Fruit fly (Drosophila melanogaster) whole organism, embryonic: ENCODE measurements around the gene DnaJ-H.

Experiments
- Atf6 ChIP-seq: fragments of 200-800 bp; sonication (Bioruptor generic); IDR thresholded peaks from 2 replicates; pipeline ENCODE4 v1.3.6; 2022; ENCODE audit warnings: missing biosample characterization, missing genetic modification characterization
- CG10274 ChIP-seq: fragments of 200-800 bp; sonication (Bioruptor generic); optimal IDR thresholded peaks from 3 replicates; lab custom pipeline; 2017; ENCODE audit warnings: missing biosample characterization, mild to moderate bottlenecking, missing genetic modification characterization
- CG10366 ChIP-seq: fragments of 200-800 bp; sonication (Bioruptor generic); IDR thresholded peaks from 2 replicates; pipeline ENCODE4 v1.3.6; 2022; ENCODE audit warnings: missing biosample characterization, missing genetic modification characterization
- CG10462 ChIP-seq: fragments of 200-800 bp; sonication (Bioruptor generic); optimal IDR thresholded peaks from 2 replicates; lab custom pipeline; 2016; ENCODE audit warnings: missing biosample characterization, missing genetic modification characterization
- CG11504 ChIP-seq: fragments of 200-800 bp; sonication (Bioruptor generic); optimal IDR thresholded peaks from 3 replicates; lab custom pipeline; 2019; ENCODE audit warnings: missing biosample characterization, mild to moderate bottlenecking, missing genetic modification characterization, moderate library complexity
- CG11695 ChIP-seq: fragments of 200-800 bp; sonication (Bioruptor generic); IDR thresholded peaks from 3 replicates; pipeline ENCODE4 v1.3.6; 2022; ENCODE audit warnings: missing biosample characterization, missing genetic modification characterization
- CG15269 ChIP-seq: fragments of 200-800 bp; sonication (Bioruptor generic); optimal IDR thresholded peaks from 2 replicates; lab custom pipeline; 2018; ENCODE audit warnings: missing biosample characterization, mild to moderate bottlenecking, missing genetic modification characterization, moderate library complexity
- CG1603 ChIP-seq: fragments of 200-800 bp; sonication (Bioruptor generic); optimal IDR thresholded peaks from 2 replicates; lab custom pipeline; 2019; ENCODE audit warnings: missing biosample characterization, mild to moderate bottlenecking, missing genetic modification characterization, moderate library complexity
- CG17328 ChIP-seq: fragments of 200-800 bp; sonication (Bioruptor generic); IDR thresholded peaks from 2 replicates; pipeline ENCODE4 v1.3.6; 2022; ENCODE audit warnings: missing biosample characterization, missing genetic modification characterization
- CG17385 ChIP-seq: fragments of 200-800 bp; sonication (Bioruptor generic); optimal IDR thresholded peaks from 3 replicates; lab custom pipeline; 2018; ENCODE audit warnings: missing biosample characterization, mild to moderate bottlenecking, missing genetic modification characterization
- CG31441 ChIP-seq: fragments of 200-800 bp; sonication (Bioruptor generic); IDR thresholded peaks from 2 replicates; pipeline ENCODE4 v1.3.6; 2022; ENCODE audit warnings: missing biosample characterization, missing genetic modification characterization
- CG32772 ChIP-seq: fragments of 200-800 bp; sonication (Bioruptor generic); IDR thresholded peaks from 2 replicates; pipeline ENCODE4 v1.3.6; 2022; ENCODE audit warnings: missing biosample characterization, missing genetic modification characterization
- CG33557 ChIP-seq: fragments of 200-800 bp; sonication (Bioruptor generic); optimal IDR thresholded peaks from 2 replicates; lab custom pipeline; 2019; ENCODE audit warnings: missing biosample characterization, mild to moderate bottlenecking, missing genetic modification characterization, moderate library complexity
- CG34224 ChIP-seq: fragments of 200-800 bp; sonication (Bioruptor generic); IDR thresholded peaks from 3 replicates; pipeline ENCODE4 v1.3.6; 2022; ENCODE audit warnings: missing biosample characterization, missing genetic modification characterization; ENCODE audit not compliant: partially characterized antibody
- CG34422 ChIP-seq: fragments of 200-800 bp; sonication (Bioruptor generic); IDR thresholded peaks from 3 replicates; pipeline ENCODE4 v1.3.6; 2022; ENCODE audit warnings: missing biosample characterization, missing genetic modification characterization
- CG4820 ChIP-seq: fragments of 200-800 bp; sonication (Bioruptor generic); optimal IDR thresholded peaks from 3 replicates; lab custom pipeline; 2016; ENCODE audit warnings: missing biosample characterization, missing genetic modification characterization
- CG6254 ChIP-seq: fragments of 200-800 bp; sonication (Bioruptor generic); optimal IDR thresholded peaks from 3 replicates; lab custom pipeline; 2017; ENCODE audit warnings: mild to moderate bottlenecking, missing biosample characterization, missing genetic modification reagents, missing genetic modification characterization
- CG7357 ChIP-seq: fragments of 200-800 bp; sonication (Bioruptor generic); IDR thresholded peaks from 3 replicates; pipeline ENCODE4 v1.3.6; 2022; ENCODE audit warnings: missing biosample characterization, missing genetic modification characterization
- CG8765 ChIP-seq: fragments of 200-800 bp; sonication (Bioruptor generic); IDR thresholded peaks from 2 replicates; pipeline ENCODE4 v1.3.6; 2022; ENCODE audit warnings: missing biosample characterization, missing genetic modification characterization
- CG8924 ChIP-seq: fragments of 200-800 bp; optimal IDR thresholded peaks from 3 replicates; lab custom pipeline; 2019; ENCODE audit warnings: missing biosample characterization, mild to moderate bottlenecking, missing genetic modification characterization, moderate library complexity
- Ets97D ChIP-seq: fragments of 200-800 bp; sonication (Bioruptor generic); optimal IDR thresholded peaks from 3 replicates; lab custom pipeline; 2016; ENCODE audit warnings: missing biosample characterization, missing genetic modification characterization
- GATAe ChIP-seq: fragments of 200-800 bp; sonication (Bioruptor generic); conservative IDR thresholded peaks from 2 replicates; pipeline ENCODE4 v1.3.6; 2022; ENCODE audit warnings: missing biosample characterization, missing genetic modification characterization
- HHEX ChIP-seq: fragments of 200-800 bp; sonication (Bioruptor generic); optimal IDR thresholded peaks from 3 replicates; lab custom pipeline; 2017; ENCODE audit warnings: missing biosample characterization, mild to moderate bottlenecking, missing genetic modification characterization, missing genetic modification reagents
- HLH54F ChIP-seq: fragments of 200-800 bp; sonication (Bioruptor generic); optimal IDR thresholded peaks from 3 replicates; lab custom pipeline; 2016; ENCODE audit warnings: missing biosample characterization, missing genetic modification characterization
- Hmx ChIP-seq: fragments of 200-800 bp; sonication (Bioruptor generic); optimal IDR thresholded peaks from 2 replicates; lab custom pipeline; 2016; ENCODE audit warnings: missing biosample characterization, missing genetic modification characterization
- Hr51 ChIP-seq, 2 experiments: fragments of 200-800 bp; sonication (Bioruptor generic); optimal IDR thresholded peaks; 2 replicates in 1 of 2; 3 replicates in 1 of 2; lab custom pipeline; 2016 to 2018; ENCODE audit warnings: missing biosample characterization in 2 of 2, missing genetic modification characterization in 2 of 2, mild to moderate bottlenecking in 1 of 2, moderate library complexity in 1 of 2
- Meics ChIP-seq: fragments of 200-800 bp; sonication (Bioruptor generic); optimal IDR thresholded peaks from 2 replicates; lab custom pipeline; 2017; ENCODE audit warnings: missing biosample characterization, mild to moderate bottlenecking, missing genetic modification characterization
- Mes4 ChIP-seq: fragments of 200-800 bp; sonication (Bioruptor generic); optimal IDR thresholded peaks from 2 replicates; lab custom pipeline; 2016; ENCODE audit warnings: missing biosample characterization, missing genetic modification characterization
- Taf1 ChIP-seq: fragments of 200-800 bp; sonication (Bioruptor generic); IDR thresholded peaks from 2 replicates; pipeline ENCODE4 v1.3.6; 2022; ENCODE audit warnings: missing biosample characterization, missing genetic modification characterization
- ac ChIP-seq: fragments of 200-800 bp; sonication (Bioruptor generic); optimal IDR thresholded peaks from 3 replicates; lab custom pipeline; 2017; ENCODE audit warnings: missing biosample characterization, mild to moderate bottlenecking, missing genetic modification characterization
- aop ChIP-seq: fragments of 200-800 bp; sonication (Bioruptor generic); IDR thresholded peaks from 2 replicates; pipeline ENCODE4 v1.3.6; 2022; ENCODE audit warnings: missing biosample characterization, missing genetic modification characterization
- ara ChIP-seq: fragments of 200-800 bp; sonication (Bioruptor generic); IDR thresholded peaks from 2 replicates; pipeline ENCODE4 v1.3.6; 2022; ENCODE audit warnings: missing biosample characterization, missing genetic modification characterization
- bab2 ChIP-seq: fragments of 200-800 bp; sonication (Bioruptor generic); optimal IDR thresholded peaks from 2 replicates; lab custom pipeline; 2016; ENCODE audit warnings: missing biosample characterization, missing genetic modification characterization
- cad ChIP-seq: fragments of >200 bp; optimal IDR thresholded peaks from 2 replicates; lab custom pipeline; 2017; ENCODE audit warnings: missing biosample characterization, missing genetic modification characterization
- dpn ChIP-seq, 2 experiments: fragments of 200-800 bp; sonication (Bioruptor generic); optimal IDR thresholded peaks; 3 replicates each; lab custom pipeline; 2016; ENCODE audit warnings: missing biosample characterization in 2 of 2, missing genetic modification characterization in 2 of 2
- esg ChIP-seq: fragments of 200-800 bp; sonication (Bioruptor generic); conservative IDR thresholded peaks from 2 replicates; pipeline ENCODE4 v1.3.6; 2022; ENCODE audit warnings: missing biosample characterization, missing genetic modification characterization
- fd3F ChIP-seq: fragments of 200-800 bp; sonication (Bioruptor generic); optimal IDR thresholded peaks from 2 replicates; lab custom pipeline; 2018; ENCODE audit warnings: missing biosample characterization, mild to moderate bottlenecking, missing genetic modification characterization, moderate library complexity
- fd96Cb ChIP-seq: fragments of 200-800 bp; sonication (Bioruptor generic); optimal IDR thresholded peaks from 2 replicates; lab custom pipeline; 2018; ENCODE audit warnings: missing biosample characterization, mild to moderate bottlenecking, missing genetic modification characterization, moderate library complexity
- fru ChIP-seq: fragments of >200 bp; optimal IDR thresholded peaks from 2 replicates; lab custom pipeline; 2017
- ftz-f1 ChIP-seq: fragments of 200-800 bp; sonication (Bioruptor generic); optimal IDR thresholded peaks from 2 replicates; lab custom pipeline; 2016; ENCODE audit warnings: missing biosample characterization, missing genetic modification characterization
- gsb ChIP-seq: fragments of 200-800 bp; sonication (Bioruptor generic); IDR thresholded peaks from 2 replicates; pipeline ENCODE4 v1.3.6; 2022; ENCODE audit warnings: missing biosample characterization, missing genetic modification characterization
- kni ChIP-seq: fragments of 200-800 bp; sonication (Bioruptor generic); optimal IDR thresholded peaks from 3 replicates; lab custom pipeline; 2017; ENCODE audit warnings: mild to moderate bottlenecking, missing biosample characterization, missing genetic modification reagents, missing genetic modification characterization
- lilli ChIP-seq: fragments of 200-800 bp; sonication (Bioruptor generic); optimal IDR thresholded peaks from 3 replicates; lab custom pipeline; 2016; ENCODE audit warnings: missing biosample characterization, missing genetic modification characterization
- nau ChIP-seq: fragments of 200-800 bp; sonication (Bioruptor generic); optimal IDR thresholded peaks from 3 replicates; lab custom pipeline; 2017; ENCODE audit warnings: missing biosample characterization, mild to moderate bottlenecking, missing genetic modification characterization, missing genetic modification reagents
- pita ChIP-seq: fragments of 200-800 bp; sonication (Bioruptor generic); optimal IDR thresholded peaks from 2 replicates; lab custom pipeline; 2017; ENCODE audit warnings: missing biosample characterization, mild to moderate bottlenecking, missing genetic modification characterization
- schlank ChIP-seq: fragments of 200-800 bp; sonication (Bioruptor generic); optimal IDR thresholded peaks from 2 replicates; lab custom pipeline; 2018; ENCODE audit warnings: missing biosample characterization, mild to moderate bottlenecking, missing genetic modification characterization
- slbo ChIP-seq: fragments of 200-800 bp; sonication (Bioruptor generic); IDR thresholded peaks from 2 replicates; pipeline ENCODE4 v1.3.6; 2022; ENCODE audit warnings: missing biosample characterization, missing genetic modification characterization
- slp2 ChIP-seq: fragments of 200-800 bp; sonication (Bioruptor generic); optimal IDR thresholded peaks from 2 replicates; lab custom pipeline; 2016; ENCODE audit warnings: missing biosample characterization, missing genetic modification characterization
- so ChIP-seq: fragments of 200-800 bp; sonication (Bioruptor generic); IDR thresholded peaks from 3 replicates; pipeline ENCODE4 v1.3.6; 2022; ENCODE audit warnings: missing biosample characterization, missing genetic modification characterization
- sug ChIP-seq: fragments of 200-800 bp; optimal IDR thresholded peaks from 2 replicates; lab custom pipeline; 2019; ENCODE audit warnings: missing biosample characterization, mild to moderate bottlenecking, missing genetic modification characterization, moderate library complexity
- tap ChIP-seq: fragments of 200-800 bp; optimal IDR thresholded peaks from 3 replicates; lab custom pipeline; 2019; ENCODE audit warnings: missing biosample characterization, mild to moderate bottlenecking, missing genetic modification characterization, moderate library complexity
- tio ChIP-seq: fragments of 200-800 bp; sonication (Bioruptor generic); optimal IDR thresholded peaks from 2 replicates; lab custom pipeline; 2017; ENCODE audit warnings: missing biosample characterization, missing genetic modification characterization, inconsistent platforms

DnaJ-H gene

DNA sequence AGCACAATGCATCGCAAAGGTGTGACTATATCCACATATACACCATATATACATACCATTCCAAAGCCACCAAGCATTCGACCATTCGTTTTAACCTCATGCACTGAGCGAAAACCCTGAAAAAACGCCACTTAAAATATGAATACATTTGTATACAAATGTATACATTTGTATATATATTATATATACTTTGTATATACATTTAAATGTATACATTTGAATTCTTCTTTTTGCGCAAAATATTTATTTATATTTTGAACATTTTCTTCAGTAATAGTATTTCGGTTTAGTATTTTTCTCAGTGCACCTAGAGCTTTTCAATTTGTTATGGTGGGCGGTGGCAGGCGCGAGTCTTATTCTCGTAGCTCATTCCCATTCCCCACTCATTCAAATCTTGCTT is 9.5 kb downstream of the DnaJ-H start (continued):
- peak; percentile 6 for TF ChIP-seq tap (tag; lab: Kevin White, UChicago)
- peak; percentile 63 for TF ChIP-seq CG15269
- TF ChIP-seq cad: no peak
- TF ChIP-seq aop: no peak
- TF ChIP-seq ac (GFP tag; lab: Kevin White, UChicago): no peak
- TF ChIP-seq CG6254 (GFP tag; lab: Kevin White, UChicago): no peak
- no peak for TF ChIP-seq gsb (GFP tag; lab: Robert Waterston, UW)
- no peak for TF ChIP-seq slp2 (GFP tag; lab: Kevin White, UChicago)
- no peak for TF ChIP-seq Hmx (GFP tag; lab: Kevin White, UChicago)
- TF ChIP-seq CG31441 (GFP tag; lab: Robert Waterston, UW): peak; percentile 33; the same call in 1 of the 2 replicates
- TF ChIP-seq Meics: peak; percentile 24
- no peak for TF ChIP-seq Ets97D (GFP tag; lab: Kevin White, UChicago)
- no peak for TF ChIP-seq CG10462 (GFP tag; lab: Kevin White, UChicago)
- TF ChIP-seq CG4820 (GFP tag; lab: Kevin White, UChicago): no peak
- TF ChIP-seq CG10366 (GFP tag; lab: Robert Waterston, UW): no peak
- TF ChIP-seq Atf6 (GFP tag; lab: Robert Waterston, UW): 0 out of 2 replicates have a peak, but pooled peaks have one; percentile 38
- TF ChIP-seq CG1603 (tag; lab: Kevin White, UChicago): no peak
- no peak for TF ChIP-seq CG17328
- no peak for TF ChIP-seq fru (lab: Kevin White, UChicago)
- peak; percentile 3 for TF ChIP-seq fd96Cb
- TF ChIP-seq ftz-f1 (GFP tag; lab: Kevin White, UChicago): no peak
- no peak for TF ChIP-seq bab2 (GFP tag; lab: Kevin White, UChicago)
- TF ChIP-seq CG7357 (GFP tag; lab: Robert Waterston, UW): no peak
- no peak for TF ChIP-seq esg (GFP tag; lab: Robert Waterston, UW)
- TF ChIP-seq CG8765: no peak
- TF ChIP-seq lilli (GFP tag; lab: Kevin White, UChicago): no peak
- TF ChIP-seq slbo (GFP tag; lab: Robert Waterston, UW): no peak
- TF ChIP-seq Mes4: no peak
- TF ChIP-seq CG11695 (GFP tag; lab: Robert Waterston, UW): peak; percentile 61; the same call in 2 of the 3 replicates
- no peak for TF ChIP-seq GATAe (GFP tag; lab: Robert Waterston, UW)
- no peak for TF ChIP-seq sug (tag; lab: Kevin White, UChicago)
- TF ChIP-seq CG32772 (GFP tag; lab: Robert Waterston, UW): 0 out of 2 replicates have a peak, but pooled peaks have one; percentile 13
- TF ChIP-seq nau (GFP tag; lab: Kevin White, UChicago): no peak
- no peak for TF ChIP-seq HLH54F
- TF ChIP-seq kni (GFP tag; lab: Kevin White, UChicago): no peak
- no peak for TF ChIP-seq pita (GFP tag; lab: Kevin White, UChicago)
- no peak for TF ChIP-seq tio (GFP tag; lab: Kevin White, UChicago)
- TF ChIP-seq CG33557 (GFP tag; lab: Kevin White, UChicago): no peak
- no peak for TF ChIP-seq CG10274 (GFP tag; lab: Kevin White, UChicago)
- peak; percentile 7 for TF ChIP-seq CG17385 (GFP tag; lab: Kevin White, UChicago)
- no peak for TF ChIP-seq Taf1
- TF ChIP-seq HHEX (GFP tag; lab: Kevin White, UChicago): no peak
- TF ChIP-seq fd3F (GFP tag; lab: Kevin White, UChicago): no peak
- TF ChIP-seq Hr51 (GFP tag; optimal IDR thresholded peaks at IDR 0.05; lab: Kevin White, UChicago): peak in 1 of 2 experiments; percentile 41
- TF ChIP-seq CG11504 (tag; lab: Kevin White, UChicago): peak; percentile 61
- 0 out of 3 replicates have a peak, but pooled peaks have one; percentile 39 for TF ChIP-seq so (GFP tag; lab: Robert Waterston, UW)
- no peak for TF ChIP-seq CG34224 (GFP tag; lab: Robert Waterston, UW)
- TF ChIP-seq ara (GFP tag; lab: Robert Waterston, UW): no peak
- no peak for TF ChIP-seq CG8924
- TF ChIP-seq schlank (tag; lab: Kevin White, UChicago): no peak
- TF ChIP-seq CG34422 (GFP tag; lab: Robert Waterston, UW): no peak
- TF ChIP-seq dpn (GFP tag; optimal IDR thresholded peaks at IDR 0.05; lab: Kevin White, UChicago): no peak
